Worm (Caenorhabditis elegans) whole organism, L4 larva: ENCODE results near the gene Y54G11A.14.
A peak's percentile ranks its signal among the peaks of the same experiment; 100 is the strongest.

ENCODE experiments used
- F37D6.2 ChIP-seq: sonication (generic microtip); optimal IDR thresholded peaks from 2 replicates; lab custom pipeline; 2016; ENCODE audit warnings: mild to moderate bottlenecking, missing genetic modification characterization, missing compliant biosample characterization
- F44E2.7 ChIP-seq: fragments of 200-800 bp; sonication (Bioruptor generic); IDR thresholded peaks from 2 replicates; pipeline ENCODE4 v2.1.2; 2022; ENCODE audit warnings: missing genetic modification characterization, missing compliant biosample characterization
- F49E8.2 ChIP-seq: sonication (generic microtip); optimal IDR thresholded peaks from 2 replicates; lab custom pipeline; 2016; ENCODE audit warnings: missing compliant biosample characterization, mild to moderate bottlenecking, missing genetic modification characterization, borderline replicate concordance
- R02D3.7 ChIP-seq: fragments of 150-350 bp; sonication (generic microtip); optimal IDR thresholded peaks from 3 replicates; lab custom pipeline; 2014; ENCODE audit warnings: missing biosample characterization, missing genetic modification characterization
- T20F7.1 ChIP-seq: fragments of 200-800 bp; sonication (Bioruptor generic); optimal IDR thresholded peaks from 2 replicates; lab custom pipeline; 2018; ENCODE audit warnings: mild to moderate bottlenecking, missing genetic modification characterization, missing compliant biosample characterization
- T26A8.4 ChIP-seq: fragments of 200-800 bp; sonication (Bioruptor generic); IDR thresholded peaks from 2 replicates; pipeline ENCODE4 v1.3.6; 2022; ENCODE audit warnings: missing genetic modification characterization, missing compliant biosample characterization
- Y75B8A.6 ChIP-seq: fragments of 200-800 bp; sonication (Bioruptor generic); IDR thresholded peaks from 2 replicates; pipeline ENCODE4 v1.3.6; 2022; ENCODE audit warnings: missing genetic modification reagents, missing genetic modification characterization, missing compliant biosample characterization
- ZK337.2 ChIP-seq: fragments of 200-800 bp; sonication (Bioruptor generic); IDR thresholded peaks from 2 replicates; pipeline ENCODE4 v1.3.6; 2022; ENCODE audit warnings: missing genetic modification reagents, missing genetic modification characterization, missing compliant biosample characterization
- aly-2 ChIP-seq: sonication (generic microtip); optimal IDR thresholded peaks from 2 replicates; lab custom pipeline; 2018; ENCODE audit warnings: missing biosample characterization, missing genetic modification characterization
- arid-1 ChIP-seq: fragments of 200-800 bp; sonication (Bioruptor generic); conservative IDR thresholded peaks from 2 replicates; pipeline ENCODE4 v1.3.6; 2022; ENCODE audit warnings: missing genetic modification reagents, missing genetic modification characterization, missing compliant biosample characterization
- ceh-20 ChIP-seq: fragments of 200-800 bp; sonication (Bioruptor generic); IDR thresholded peaks from 2 replicates; pipeline ENCODE4 v1.3.6; 2022; ENCODE audit warnings: missing genetic modification reagents, missing genetic modification characterization, missing compliant biosample characterization
- ceh-32 ChIP-seq: sonication (generic microtip); optimal IDR thresholded peaks from 2 replicates; lab custom pipeline; 2016; ENCODE audit warnings: mild to moderate bottlenecking, missing genetic modification characterization, missing compliant biosample characterization; ENCODE audit not compliant: poor library complexity
- ceh-44 ChIP-seq: fragments of 200-800 bp; sonication (Bioruptor generic); IDR thresholded peaks from 2 replicates; pipeline ENCODE4 v1.3.6; 2022; ENCODE audit warnings: missing genetic modification reagents, missing genetic modification characterization, missing compliant biosample characterization
- ceh-62 ChIP-seq: sonication (generic microtip); optimal IDR thresholded peaks from 2 replicates; lab custom pipeline; 2017; ENCODE audit warnings: missing biosample characterization, missing genetic modification characterization
- ctbp-1 ChIP-seq: fragments of 200-800 bp; sonication (Bioruptor generic); IDR thresholded peaks from 2 replicates; pipeline ENCODE4 v1.3.6; 2022; ENCODE audit warnings: missing genetic modification reagents, missing genetic modification characterization, missing compliant biosample characterization
- daf-16 ChIP-seq, 3 experiments: sonication (generic microtip); optimal IDR thresholded peaks; 2 replicates each; lab custom pipeline; 2016 to 2017; ENCODE audit warnings: missing genetic modification characterization in 3 of 3, missing genetic modification reagents in 3 of 3, mild to moderate bottlenecking in 2 of 3, missing compliant biosample characterization in 2 of 3, missing biosample characterization in 1 of 3, moderate library complexity in 1 of 3
- daf-19 ChIP-seq: fragments of 200-800 bp; sonication (Bioruptor generic); conservative IDR thresholded peaks from 2 replicates; pipeline ENCODE4 v1.3.6; 2022; ENCODE audit warnings: missing genetic modification characterization, missing compliant biosample characterization
- daf-8 ChIP-seq: fragments of 200-800 bp; sonication (Bioruptor generic); IDR thresholded peaks from 2 replicates; pipeline ENCODE4 v1.3.6; 2022; ENCODE audit warnings: missing genetic modification characterization, missing compliant biosample characterization
- dmd-6 ChIP-seq: fragments of 200-800 bp; sonication (Bioruptor generic); IDR thresholded peaks from 2 replicates; pipeline ENCODE4 v1.3.6; 2022; ENCODE audit warnings: missing genetic modification reagents, missing genetic modification characterization, missing compliant biosample characterization
- dmd-9 ChIP-seq: fragments of 200-800 bp; sonication (Bioruptor generic); IDR thresholded peaks from 2 replicates; pipeline ENCODE4 v1.3.6; 2022; ENCODE audit warnings: missing genetic modification reagents, missing genetic modification characterization, missing compliant biosample characterization
- dpl-1 ChIP-seq: fragments of 150-350 bp; optimal IDR thresholded peaks from 2 replicates; lab custom pipeline; 2014; ENCODE audit warnings: missing biosample characterization, missing genetic modification reagents, missing genetic modification characterization
- dve-1 ChIP-seq: sonication (generic microtip); optimal IDR thresholded peaks from 2 replicates; lab custom pipeline; 2017; ENCODE audit warnings: antibody characterized with exemption, mild to moderate bottlenecking, missing genetic modification characterization, missing compliant biosample characterization; ENCODE audit not compliant: insufficient read depth
- egl-27 ChIP-seq: sonication (generic microtip); optimal IDR thresholded peaks from 3 replicates; lab custom pipeline; 2017; ENCODE audit warnings: missing biosample characterization, missing genetic modification reagents, missing genetic modification characterization
- gei-8 ChIP-seq: fragments of 200-800 bp; sonication (Bioruptor generic); optimal IDR thresholded peaks from 2 replicates; lab custom pipeline; 2018; ENCODE audit warnings: mild to moderate bottlenecking, missing genetic modification characterization, missing compliant biosample characterization
- hlh-30 ChIP-seq: sonication (generic microtip); optimal IDR thresholded peaks from 2 replicates; lab custom pipeline; 2017; ENCODE audit warnings: antibody characterized with exemption, mild to moderate bottlenecking, missing genetic modification characterization, missing compliant biosample characterization; ENCODE audit not compliant: insufficient read depth
- lim-7 ChIP-seq: fragments of 200-800 bp; sonication (Bioruptor generic); IDR thresholded peaks from 2 replicates; pipeline ENCODE4 v1.3.6; 2022; ENCODE audit warnings: missing genetic modification characterization, missing compliant biosample characterization
- lin-1 ChIP-seq: fragments of 200-800 bp; sonication (Bioruptor generic); IDR thresholded peaks from 2 replicates; pipeline ENCODE4 v1.3.6; 2022; ENCODE audit warnings: missing genetic modification reagents, missing genetic modification characterization, missing compliant biosample characterization
- lin-13 ChIP-seq: fragments of 150-350 bp; optimal IDR thresholded peaks from 2 replicates; lab custom pipeline; 2014; ENCODE audit warnings: missing biosample characterization, missing genetic modification reagents, missing genetic modification characterization
- lin-15B ChIP-seq: fragments of 150-350 bp; sonication (generic microtip); optimal IDR thresholded peaks from 3 replicates; lab custom pipeline; 2014; ENCODE audit warnings: missing biosample characterization, missing genetic modification characterization
- lin-38 ChIP-seq: fragments of 200-800 bp; sonication (Bioruptor generic); IDR thresholded peaks from 2 replicates; pipeline ENCODE4 v1.3.6; 2022; ENCODE audit warnings: missing genetic modification reagents, missing genetic modification characterization, missing compliant biosample characterization
- lir-3 ChIP-seq: sonication (generic microtip); optimal IDR thresholded peaks from 2 replicates; lab custom pipeline; 2016; ENCODE audit warnings: mild to moderate bottlenecking, missing genetic modification characterization, missing compliant biosample characterization
- lsy-2 ChIP-seq, 2 experiments: fragments of 150-350 bp in 1 of 2; sonication (generic microtip) in 1 of 2; optimal IDR thresholded peaks; 2 replicates each; lab custom pipeline; 2014 to 2017; ENCODE audit warnings: missing biosample characterization in 2 of 2, missing genetic modification characterization in 2 of 2
- mdl-1 ChIP-seq, 2 experiments: fragments of 150-350 bp in 1 of 2; sonication (generic microtip) in 1 of 2; optimal IDR thresholded peaks; 2 replicates each; lab custom pipeline; 2014 to 2017; ENCODE audit warnings: missing biosample characterization in 2 of 2, missing genetic modification characterization in 2 of 2
- mdt-29 ChIP-seq: fragments of 200-800 bp; sonication (Bioruptor generic); IDR thresholded peaks from 2 replicates; pipeline ENCODE4 v1.3.6; 2022; ENCODE audit warnings: missing genetic modification reagents, missing genetic modification characterization, missing compliant biosample characterization
- mes-2 ChIP-seq: sonication (generic microtip); optimal IDR thresholded peaks from 2 replicates; lab custom pipeline; 2016; ENCODE audit warnings: missing genotype, mild to moderate bottlenecking, missing genetic modification characterization, missing compliant biosample characterization; ENCODE audit not compliant: poor library complexity, severe bottlenecking
- mxl-3 ChIP-seq: fragments of 200-800 bp; sonication (Bioruptor generic); optimal IDR thresholded peaks from 2 replicates; lab custom pipeline; 2018; ENCODE audit warnings: mild to moderate bottlenecking, missing genetic modification characterization, missing compliant biosample characterization
- nhr-10 ChIP-seq: fragments of 150-350 bp; optimal IDR thresholded peaks from 2 replicates; lab custom pipeline; 2014; ENCODE audit warnings: missing biosample characterization, missing genetic modification characterization
- nhr-111 ChIP-seq: fragments of 200-800 bp; sonication (Bioruptor generic); optimal IDR thresholded peaks from 2 replicates; lab custom pipeline; 2018; ENCODE audit warnings: mild to moderate bottlenecking, missing genetic modification characterization, missing compliant biosample characterization
- nhr-237 ChIP-seq: sonication (generic microtip); optimal IDR thresholded peaks from 2 replicates; lab custom pipeline; 2017; ENCODE audit warnings: missing biosample characterization, missing genetic modification characterization
- nhr-28 ChIP-seq: fragments of 150-350 bp; optimal IDR thresholded peaks from 2 replicates; lab custom pipeline; 2014; ENCODE audit warnings: missing biosample characterization, missing genetic modification characterization
- nhr-48 ChIP-seq: sonication (generic microtip); optimal IDR thresholded peaks from 2 replicates; lab custom pipeline; 2016; ENCODE audit warnings: mild to moderate bottlenecking, missing genetic modification characterization, missing compliant biosample characterization
- nhr-77 ChIP-seq: fragments of 150-350 bp; optimal IDR thresholded peaks from 2 replicates; lab custom pipeline; 2014; ENCODE audit warnings: missing biosample characterization, missing genetic modification characterization
- rbr-2 ChIP-seq: sonication (generic microtip); optimal IDR thresholded peaks from 2 replicates; lab custom pipeline; 2016; ENCODE audit warnings: missing genotype, missing genetic modification characterization, missing compliant biosample characterization
- snpc-1.2 ChIP-seq: fragments of 200-800 bp; sonication (Bioruptor generic); IDR thresholded peaks from 2 replicates; pipeline ENCODE4 v1.3.6; 2022; ENCODE audit warnings: missing genetic modification reagents, missing genetic modification characterization, missing compliant biosample characterization
- snpc-4 ChIP-seq: fragments of 150-350 bp; optimal IDR thresholded peaks from 2 replicates; lab custom pipeline; 2014; ENCODE audit warnings: missing biosample characterization, missing genetic modification characterization
- spr-1 ChIP-seq: sonication (generic microtip); optimal IDR thresholded peaks from 2 replicates; lab custom pipeline; 2016; ENCODE audit warnings: mild to moderate bottlenecking, missing genetic modification characterization, missing compliant biosample characterization
- spr-3 ChIP-seq: fragments of 200-800 bp; sonication (Bioruptor generic); optimal IDR thresholded peaks from 2 replicates; lab custom pipeline; 2018; ENCODE audit warnings: mild to moderate bottlenecking, missing genetic modification characterization, missing compliant biosample characterization
- unc-130 ChIP-seq: sonication (generic microtip); optimal IDR thresholded peaks from 2 replicates; lab custom pipeline; 2016; ENCODE audit warnings: missing genetic modification reagents, missing genetic modification characterization, missing compliant biosample characterization
- zfp-2 ChIP-seq: sonication (generic microtip); optimal IDR thresholded peaks from 2 replicates; lab custom pipeline; 2016; ENCODE audit warnings: mild to moderate bottlenecking, missing genetic modification characterization, missing compliant biosample characterization
- ztf-7 ChIP-seq: fragments of 150-350 bp; optimal IDR thresholded peaks from 2 replicates; lab custom pipeline; 2014; ENCODE audit warnings: missing biosample characterization, missing genetic modification characterization

Y54G11A.14 gene

DNA sequence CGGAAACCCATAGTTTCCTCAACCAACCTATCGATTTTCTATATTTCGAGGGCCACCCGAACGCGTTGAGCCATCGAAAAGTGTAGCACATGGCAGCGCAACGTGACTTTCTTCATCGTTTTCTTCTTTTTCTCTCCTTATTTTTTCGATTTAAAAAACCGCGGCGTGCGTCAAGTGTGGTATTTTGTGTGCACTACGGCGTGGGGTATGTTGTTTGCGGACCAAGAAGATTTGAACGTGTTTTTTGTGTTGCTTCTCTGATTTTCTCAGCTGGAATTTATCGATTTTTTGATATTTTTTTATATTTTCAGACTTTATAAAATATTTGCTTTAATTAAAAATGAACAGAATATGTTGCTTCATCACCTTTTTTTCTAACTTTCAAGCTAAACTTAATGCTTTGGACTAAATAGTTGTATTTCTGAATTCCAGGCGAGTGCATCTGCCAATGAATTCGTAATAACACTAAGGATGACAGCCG lies 40.0 kb downstream of the Y54G11A.14 start, which contains the start of the genes agl-1 and pfs-2 (continued):
- TF ChIP-seq dmd-6 (GFP tag; lab: Robert Waterston, UW) (0 out of 2 replicates have a peak, but pooled peaks have one; percentile 15), ztf-7 (tag; lab: Kevin White, UChicago) (no peak), nhr-111 (GFP tag; lab: Kevin White, UChicago) (no peak), nhr-48 (no peak), daf-19 (GFP tag; lab: Robert Waterston, UW) (no peak), arid-1 (GFP tag; lab: Robert Waterston, UW) (no peak), spr-1 (tag; lab: Kevin White, UChicago) (peak; percentile 50), F44E2.7 (GFP tag; lab: Robert Waterston, UW) (no peak), T20F7.1 (GFP tag; lab: Kevin White, UChicago) (no peak), lir-3 (tag; lab: Kevin White, UChicago) (no peak), unc-130 (GFP tag; lab: Kevin White, UChicago) (no peak), nhr-28 (peak; percentile 44), zfp-2 (no peak), dve-1 (tag; lab: Kevin White, UChicago) (peak; percentile 59), Y75B8A.6 (GFP tag; lab: Robert Waterston, UW) (no peak), lsy-2 (tag; optimal IDR thresholded peaks at IDR 0.05; lab: Kevin White, UChicago) (peak; percentile 27 to 93), lin-15B (tag; lab: Kevin White, UChicago) (no peak), hlh-30 (peak; percentile 95), R02D3.7 (no peak), snpc-1.2 (GFP tag; lab: Robert Waterston, UW) (no peak), mes-2 (tag; lab: Kevin White, UChicago) (peak; percentile 78), daf-8 (GFP tag; lab: Robert Waterston, UW) (no peak), nhr-10 (tag; lab: Kevin White, UChicago) (no peak), nhr-77 (tag; lab: Kevin White, UChicago) (peak; percentile 64), daf-16 (GFP tag; optimal IDR thresholded peaks at IDR 0.05; lab: Kevin White, UChicago) (no peak), daf-16 (tag; optimal IDR thresholded peaks at IDR 0.05; lab: Kevin White, UChicago) (peak; percentile 16), mxl-3 (GFP tag; lab: Kevin White, UChicago) (peak; percentile 78), gei-8 (GFP tag; lab: Kevin White, UChicago) (no peak), ZK337.2 (no peak), lim-7 (GFP tag; lab: Robert Waterston, UW) (peak; percentile 19; the same call in 1 of the 2 replicates), ctbp-1 (GFP tag; lab: Robert Waterston, UW) (no peak), ceh-44 (GFP tag; lab: Robert Waterston, UW) (no peak), spr-3 (GFP tag; lab: Kevin White, UChicago) (no peak), F37D6.2 (peak; percentile 9), rbr-2 (tag; lab: Kevin White, UChicago) (peak; percentile 68), ceh-62 (tag; lab: Kevin White, UChicago) (no peak), lin-38 (GFP tag; lab: Robert Waterston, UW) (peak; percentile 77), T26A8.4 (GFP tag; lab: Robert Waterston, UW) (0 out of 2 replicates have a peak, but pooled peaks have one; percentile 24), ceh-32 (tag; lab: Kevin White, UChicago) (no peak), dmd-9 (GFP tag; lab: Robert Waterston, UW) (no peak), aly-2 (tag; lab: Kevin White, UChicago) (no peak), dpl-1 (peak; percentile 93), ceh-20 (GFP tag; lab: Robert Waterston, UW) (0 out of 2 replicates have a peak, but pooled peaks have one; percentile 30), nhr-237 (no peak), mdl-1 (tag; optimal IDR thresholded peaks at IDR 0.05; lab: Kevin White, UChicago) (peak; percentile 10 to 85), mdt-29 (GFP tag; lab: Robert Waterston, UW) (no peak), F49E8.2 (no peak), egl-27 (tag; lab: Kevin White, UChicago) (no peak), snpc-4 (no peak), lin-13 (peak; percentile 12), lin-1 (GFP tag; lab: Robert Waterston, UW) (no peak)
